Worm (Caenorhabditis elegans) whole organism, young adult: Measurements from ENCODE around the gene T19H12.6.

ENCODE experiments used
- B0019.2 ChIP-seq: fragments of 200-800 bp; sonication (Bioruptor generic); conservative IDR thresholded peaks from 2 replicates; pipeline ENCODE4 v1.3.6; 2022; ENCODE audit warnings: missing genetic modification reagents, missing genetic modification characterization, missing compliant biosample characterization
- B0035.1 ChIP-seq: sonication (generic microtip); optimal IDR thresholded peaks from 2 replicates; lab custom pipeline; 2016; ENCODE audit warnings: missing genetic modification characterization, mild to moderate bottlenecking, missing compliant biosample characterization, missing genotype, missing genetic modification reagents
- C06A6.2 ChIP-seq: fragments of 200-800 bp; sonication (Bioruptor generic); conservative IDR thresholded peaks from 2 replicates; pipeline ENCODE4 v1.3.6; 2022; ENCODE audit warnings: missing genetic modification characterization, missing compliant biosample characterization
- F33H1.4 ChIP-seq: fragments of 200-800 bp; sonication (Bioruptor generic); IDR thresholded peaks from 2 replicates; pipeline ENCODE4 v1.3.6; 2022; ENCODE audit warnings: missing genetic modification reagents, missing genetic modification characterization, missing compliant biosample characterization
- F37B4.10 ChIP-seq: fragments of 200-800 bp; sonication (Bioruptor generic); IDR thresholded peaks from 2 replicates; pipeline ENCODE4 v1.3.6; 2022; ENCODE audit warnings: missing genetic modification characterization, missing compliant biosample characterization
- F55B11.4 ChIP-seq: sonication (generic microtip); optimal IDR thresholded peaks from 2 replicates; lab custom pipeline; 2016; ENCODE audit warnings: missing compliant biosample characterization, missing genetic modification characterization, borderline replicate concordance; ENCODE audit not compliant: insufficient read depth
- T07F8.4 ChIP-seq: sonication (generic microtip); optimal IDR thresholded peaks from 2 replicates; lab custom pipeline; 2016; ENCODE audit warnings: mild to moderate bottlenecking, missing genetic modification characterization, moderate library complexity, missing compliant biosample characterization
- Y53G8AR.9 ChIP-seq: fragments of 200-800 bp; sonication (Bioruptor generic); conservative IDR thresholded peaks from 2 replicates; pipeline ENCODE4 v1.3.6; 2022; ENCODE audit warnings: missing genetic modification reagents, missing genetic modification characterization, missing compliant biosample characterization
- akir-1 ChIP-seq: fragments of 200-800 bp; sonication (Bioruptor generic); optimal IDR thresholded peaks from 2 replicates; lab custom pipeline; 2018; ENCODE audit warnings: mild to moderate bottlenecking, missing genetic modification characterization, moderate library complexity, missing compliant biosample characterization
- aptf-3 ChIP-seq: fragments of 200-800 bp; sonication (Bioruptor generic); IDR thresholded peaks from 2 replicates; pipeline ENCODE4 v1.3.6; 2022; ENCODE audit warnings: missing genetic modification characterization, missing compliant biosample characterization
- atf-7 ChIP-seq: sonication (generic microtip); optimal IDR thresholded peaks from 2 replicates; lab custom pipeline; 2017; ENCODE audit warnings: mild to moderate bottlenecking, missing genetic modification characterization, missing compliant biosample characterization
- ceh-27 ChIP-seq: fragments of 200-800 bp; sonication (Bioruptor generic); optimal IDR thresholded peaks from 2 replicates; lab custom pipeline; 2018; ENCODE audit warnings: mild to moderate bottlenecking, missing genetic modification characterization, moderate library complexity, missing compliant biosample characterization
- ceh-58 ChIP-seq: fragments of 200-800 bp; sonication (Bioruptor generic); IDR thresholded peaks from 2 replicates; pipeline ENCODE4 v1.3.6; 2022; ENCODE audit warnings: missing genetic modification characterization, missing compliant biosample characterization
- ceh-91 ChIP-seq: fragments of 200-800 bp; sonication (Bioruptor generic); IDR thresholded peaks from 2 replicates; pipeline ENCODE4 v1.3.6; 2022; ENCODE audit warnings: missing genetic modification reagents, missing genetic modification characterization, missing compliant biosample characterization
- dpl-1 ChIP-seq: fragments of 150-350 bp; optimal IDR thresholded peaks from 2 replicates; lab custom pipeline; 2014; ENCODE audit warnings: missing biosample characterization, missing genetic modification reagents, missing genetic modification characterization
- efl-1 ChIP-seq: fragments of 150-350 bp; optimal IDR thresholded peaks from 2 replicates; lab custom pipeline; 2014; ENCODE audit warnings: missing biosample characterization, missing genetic modification reagents, missing genetic modification characterization
- egrh-3 ChIP-seq: fragments of 200-800 bp; sonication (Bioruptor generic); IDR thresholded peaks from 2 replicates; pipeline ENCODE4 v1.3.6; 2022; ENCODE audit warnings: missing genetic modification reagents, missing genetic modification characterization, missing compliant biosample characterization
- ets-4 ChIP-seq: fragments of 200-800 bp; sonication (Bioruptor generic); optimal IDR thresholded peaks from 2 replicates; lab custom pipeline; 2018; ENCODE audit warnings: mild to moderate bottlenecking, missing genetic modification characterization, missing compliant biosample characterization
- fkh-3 ChIP-seq: sonication (generic microtip); optimal IDR thresholded peaks from 2 replicates; lab custom pipeline; 2016; ENCODE audit warnings: mild to moderate bottlenecking, missing genetic modification characterization, missing compliant biosample characterization
- him-1 ChIP-seq: sonication (generic microtip); optimal IDR thresholded peaks from 2 replicates; lab custom pipeline; 2016; ENCODE audit warnings: missing genotype, missing genetic modification reagents, missing genetic modification characterization, missing compliant biosample characterization
- hlh-26 ChIP-seq: fragments of 200-800 bp; sonication (Bioruptor generic); conservative IDR thresholded peaks from 2 replicates; pipeline ENCODE4 v1.3.6; 2022; ENCODE audit warnings: missing genetic modification reagents, missing genetic modification characterization, missing compliant biosample characterization
- hsf-1 ChIP-seq: fragments of 200-800 bp; sonication (Bioruptor generic); IDR thresholded peaks from 2 replicates; pipeline ENCODE4 v1.3.6; 2022; ENCODE audit warnings: missing genetic modification reagents, missing genetic modification characterization, missing compliant biosample characterization
- lag-1 ChIP-seq: fragments of 200-800 bp; sonication (Bioruptor generic); IDR thresholded peaks from 2 replicates; pipeline ENCODE4 v1.3.6; 2022; ENCODE audit warnings: missing genetic modification reagents, missing genetic modification characterization, missing compliant biosample characterization
- let-526 ChIP-seq: fragments of 200-800 bp; sonication (Bioruptor generic); IDR thresholded peaks from 2 replicates; pipeline ENCODE4 v1.3.6; 2022; ENCODE audit warnings: missing genetic modification reagents, missing genetic modification characterization, missing compliant biosample characterization
- lir-1 ChIP-seq: fragments of 200-800 bp; sonication (Bioruptor generic); conservative IDR thresholded peaks from 2 replicates; pipeline ENCODE4 v1.3.6; 2022; ENCODE audit warnings: missing genetic modification reagents, missing genetic modification characterization, missing compliant biosample characterization
- madf-10 ChIP-seq: sonication (generic microtip); optimal IDR thresholded peaks from 2 replicates; lab custom pipeline; 2016; ENCODE audit warnings: mild to moderate bottlenecking, missing genetic modification characterization, missing compliant biosample characterization
- mes-4 ChIP-seq: sonication (generic microtip); optimal IDR thresholded peaks from 2 replicates; lab custom pipeline; 2016; ENCODE audit warnings: missing genotype, missing genetic modification characterization, missing compliant biosample characterization
- mxl-1 ChIP-seq: sonication (generic microtip); optimal IDR thresholded peaks from 2 replicates; lab custom pipeline; 2016; ENCODE audit warnings: missing genetic modification characterization, missing compliant biosample characterization
- nfya-1 ChIP-seq: sonication (generic microtip); optimal IDR thresholded peaks from 2 replicates; lab custom pipeline; 2017; ENCODE audit warnings: antibody characterized with exemption, missing compliant biosample characterization, missing genetic modification characterization, borderline replicate concordance; ENCODE audit not compliant: insufficient read depth
- nhr-179 ChIP-seq: sonication (generic microtip); optimal IDR thresholded peaks from 2 replicates; lab custom pipeline; 2016; ENCODE audit warnings: mild to moderate bottlenecking, missing genetic modification characterization, missing compliant biosample characterization
- nhr-80 ChIP-seq: sonication (generic microtip); optimal IDR thresholded peaks from 2 replicates; lab custom pipeline; 2016; ENCODE audit warnings: missing genetic modification characterization, missing compliant biosample characterization
- repo-1 ChIP-seq: sonication (generic microtip); optimal IDR thresholded peaks from 2 replicates; lab custom pipeline; 2017; ENCODE audit warnings: mild to moderate bottlenecking, missing genetic modification characterization, missing compliant biosample characterization
- rpc-1 ChIP-seq, 2 experiments: fragments of 150-350 bp in 1 of 2; sonication (generic microtip) in 1 of 2; optimal IDR thresholded peaks; 2 replicates each; lab custom pipeline; 2014 to 2018; ENCODE audit warnings: missing biosample characterization in 1 of 2, missing genetic modification characterization in 1 of 2, missing genetic modification reagents in 1 of 2, missing genotype in 1 of 2
- ztf-25 ChIP-seq: fragments of 200-800 bp; sonication (Bioruptor generic); IDR thresholded peaks from 2 replicates; pipeline ENCODE4 v1.3.6; 2022; ENCODE audit warnings: missing genetic modification reagents, missing genetic modification characterization, missing compliant biosample characterization
- ztf-28 ChIP-seq: fragments of 200-800 bp; sonication (Bioruptor generic); IDR thresholded peaks from 2 replicates; pipeline ENCODE4 v1.3.6; 2022; ENCODE audit warnings: missing genetic modification reagents, missing genetic modification characterization, missing compliant biosample characterization

Gene T19H12.6

DNA sequence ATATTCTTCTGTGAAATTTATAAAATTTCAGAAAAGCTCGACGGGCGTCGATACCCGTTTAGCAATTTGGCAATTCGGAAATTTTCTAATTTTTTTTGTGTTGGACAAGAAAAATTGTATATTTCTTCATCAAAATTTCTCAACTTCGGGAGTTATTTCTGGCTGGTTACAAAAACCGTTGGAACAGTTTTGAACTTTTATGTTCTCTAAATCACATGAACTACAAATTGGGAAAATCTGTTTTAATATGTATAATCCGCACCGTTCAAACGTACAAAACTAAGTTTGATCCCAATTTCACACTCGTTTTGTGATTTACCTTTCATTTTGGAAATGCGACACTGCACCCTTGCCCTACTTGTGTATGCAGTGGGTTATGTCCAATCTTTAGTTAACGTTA lies 7.9 kb upstream of the T19H12.6 start, which contains the start of gene T19H12.3:
TSS of gene T19H12.3 (plus strand) at position 301 of the 400 bp plus-strand sequence.
- TF ChIP-seq nhr-80 (tag; lab: Kevin White, UChicago): no peak
- TF ChIP-seq Y53G8AR.9 (GFP tag; lab: Robert Waterston, UW): no peak
- no peak for TF ChIP-seq akir-1 (GFP tag; lab: Kevin White, UChicago)
- TF ChIP-seq F55B11.4 (tag; lab: Kevin White, UChicago): no peak
- TF ChIP-seq ceh-91 (GFP tag; lab: Robert Waterston, UW): no peak
- no peak for TF ChIP-seq nhr-179 (tag; lab: Kevin White, UChicago)
- no peak for TF ChIP-seq efl-1 (GFP tag; lab: Kevin White, UChicago)
- TF ChIP-seq C06A6.2 (GFP tag; lab: Robert Waterston, UW): no peak
- no peak for TF ChIP-seq fkh-3
- TF ChIP-seq T07F8.4: no peak
- no peak for TF ChIP-seq F33H1.4 (GFP tag; lab: Robert Waterston, UW)
- TF ChIP-seq repo-1: no peak
- TF ChIP-seq lir-1: no peak
- no peak for TF ChIP-seq egrh-3 (GFP tag; lab: Robert Waterston, UW)
- no peak for TF ChIP-seq let-526 (GFP tag; lab: Robert Waterston, UW)
- TF ChIP-seq ets-4 (GFP tag; lab: Kevin White, UChicago): no peak
- TF ChIP-seq mxl-1 (tag; lab: Kevin White, UChicago): no peak
- TF ChIP-seq ztf-28: no peak
- TF ChIP-seq aptf-3 (GFP tag; lab: Robert Waterston, UW): no peak
- TF ChIP-seq atf-7 (tag; lab: Kevin White, UChicago): no peak

ce11 chrV:4884490-4884889 lies 7.0 kb upstream of the T19H12.6 start, which contains the start of gene T19H12.12:
T19H12.12 (plus strand) TSS chrV:4884790.
- TF ChIP-seq dpl-1 (GFP tag; lab: Kevin White, UChicago): no peak
- TF ChIP-seq, all 124 proteins: peak for 0

- TF ChIP-seq repo-1 (no peak), F37B4.10 (GFP tag; lab: Robert Waterston, UW) (no peak), ceh-58 (no peak), ceh-27 (GFP tag; lab: Kevin White, UChicago) (no peak), rpc-1 (optimal IDR thresholded peaks at IDR 0.05; lab: Kevin White, UChicago) (no peak), rpc-1 (tag; optimal IDR thresholded peaks at IDR 0.05; lab: Kevin White, UChicago) (no peak), mes-4 (tag; lab: Kevin White, UChicago) (no peak), akir-1 (GFP tag; lab: Kevin White, UChicago) (no peak), hlh-26 (GFP tag; lab: Robert Waterston, UW) (no peak), B0019.2 (GFP tag; lab: Robert Waterston, UW) (no peak), lir-1 (no peak), hsf-1 (GFP tag; lab: Robert Waterston, UW) (no peak), B0035.1 (no peak), madf-10 (no peak), lag-1 (GFP tag; lab: Robert Waterston, UW) (no peak)
These were observed 3.9 kb upstream of the T19H12.6 start, which contains the start of gene str-32 for ce11 chrV:4881377-4881776. str-32 (minus strand) TSS chrV:4881477.

DNA sequence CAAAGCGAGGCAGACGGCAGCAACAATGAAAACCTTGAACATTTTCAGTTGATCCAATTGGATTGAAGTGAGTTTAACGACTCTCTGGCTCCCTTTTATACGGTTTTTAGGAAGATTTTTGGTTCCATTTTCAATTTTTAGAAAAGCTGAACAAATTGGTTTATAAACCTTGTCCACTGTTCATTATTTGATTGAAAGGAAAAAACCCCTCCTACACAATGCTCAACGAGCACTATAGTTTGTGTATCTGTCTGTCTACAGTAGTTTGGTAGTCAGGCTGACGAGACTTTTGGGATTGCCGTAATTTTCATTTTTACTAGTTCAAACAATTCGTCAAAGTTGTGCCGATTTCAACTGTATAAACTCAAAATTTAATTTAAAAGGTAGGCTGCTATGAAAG lies 1.8 kb upstream of the T19H12.6 start, which contains the start of gene T19H12.15:
TSS of gene T19H12.15 (minus strand) at position 101 of the 400 bp plus-strand sequence.
- TF ChIP-seq hlh-26 (GFP tag; lab: Robert Waterston, UW) (no peak), nfya-1 (tag; lab: Kevin White, UChicago) (no peak), ztf-25 (GFP tag; lab: Robert Waterston, UW) (no peak), him-1 (tag; lab: Kevin White, UChicago) (no peak)
